Fruit fly (Drosophila melanogaster) whole organism, embryonic: ENCODE data around the gene Slc25A46a.

Source experiments
- Ada2b ChIP-seq: fragments of 200-800 bp; sonication (Bioruptor generic); IDR thresholded peaks from 2 replicates; pipeline ENCODE4 v1.3.6; 2022; ENCODE audit warnings: missing biosample characterization, missing genetic modification characterization
- C15 ChIP-seq: fragments of 200-800 bp; sonication (Bioruptor generic); IDR thresholded peaks from 3 replicates; pipeline ENCODE4 v1.3.6; 2022; ENCODE audit warnings: missing biosample characterization, missing genetic modification characterization
- CG1024 ChIP-seq: fragments of 200-800 bp; sonication (Bioruptor generic); IDR thresholded peaks from 2 replicates; pipeline ENCODE4 v1.3.6; 2022; ENCODE audit warnings: missing biosample characterization, missing genetic modification characterization
- CG11456 ChIP-seq: fragments of 200-800 bp; sonication (Bioruptor generic); IDR thresholded peaks from 3 replicates; pipeline ENCODE4 v1.3.6; 2022; ENCODE audit warnings: missing biosample characterization, missing genetic modification characterization
- CG11695 ChIP-seq: fragments of 200-800 bp; sonication (Bioruptor generic); IDR thresholded peaks from 3 replicates; pipeline ENCODE4 v1.3.6; 2022; ENCODE audit warnings: missing biosample characterization, missing genetic modification characterization
- CG12104 ChIP-seq: fragments of 200-800 bp; sonication (Bioruptor generic); optimal IDR thresholded peaks from 3 replicates; lab custom pipeline; 2016; ENCODE audit warnings: missing biosample characterization, missing genetic modification characterization
- CG12391 ChIP-seq: fragments of 200-800 bp; sonication (Bioruptor generic); optimal IDR thresholded peaks from 3 replicates; lab custom pipeline; 2018; ENCODE audit warnings: missing biosample characterization, mild to moderate bottlenecking, missing genetic modification characterization, moderate library complexity
- CG14441 ChIP-seq: fragments of 200-800 bp; sonication (Bioruptor generic); IDR thresholded peaks from 2 replicates; pipeline ENCODE4 v1.3.6; 2022; ENCODE audit warnings: missing biosample characterization, missing genetic modification characterization
- CG14667 ChIP-seq: fragments of 200-800 bp; sonication (Bioruptor generic); IDR thresholded peaks from 2 replicates; pipeline ENCODE4 v1.3.6; 2022; ENCODE audit warnings: missing biosample characterization, missing genetic modification characterization
- CG15479 ChIP-seq: fragments of 200-800 bp; sonication (Bioruptor generic); optimal IDR thresholded peaks from 3 replicates; lab custom pipeline; 2019; ENCODE audit warnings: missing biosample characterization, mild to moderate bottlenecking, missing genetic modification characterization, moderate library complexity
- CG16863 ChIP-seq: fragments of 200-800 bp; sonication (Bioruptor generic); optimal IDR thresholded peaks from 3 replicates; lab custom pipeline; 2016; ENCODE audit warnings: missing biosample characterization, missing genetic modification characterization
- CG17359 ChIP-seq: fragments of 200-800 bp; sonication (Bioruptor generic); optimal IDR thresholded peaks from 3 replicates; lab custom pipeline; 2018; ENCODE audit warnings: missing biosample characterization, mild to moderate bottlenecking, missing genetic modification characterization, moderate library complexity
- CG17829 ChIP-seq: fragments of 200-800 bp; optimal IDR thresholded peaks from 2 replicates; lab custom pipeline; 2019; ENCODE audit warnings: missing biosample characterization, mild to moderate bottlenecking, missing genetic modification characterization, moderate library complexity
- CG2712 ChIP-seq: fragments of 200-800 bp; optimal IDR thresholded peaks from 3 replicates; lab custom pipeline; 2019; ENCODE audit warnings: missing biosample characterization, mild to moderate bottlenecking, missing genetic modification characterization, moderate library complexity
- CG31365 ChIP-seq: fragments of 200-800 bp; sonication (Bioruptor generic); optimal IDR thresholded peaks from 2 replicates; lab custom pipeline; 2018; ENCODE audit warnings: missing biosample characterization, mild to moderate bottlenecking, missing genetic modification characterization
- CG32767 ChIP-seq: fragments of 200-800 bp; sonication (Bioruptor generic); IDR thresholded peaks from 2 replicates; pipeline ENCODE4 v1.3.6; 2022; ENCODE audit warnings: missing biosample characterization, missing genetic modification characterization
- CG34224 ChIP-seq: fragments of 200-800 bp; sonication (Bioruptor generic); IDR thresholded peaks from 3 replicates; pipeline ENCODE4 v1.3.6; 2022; ENCODE audit warnings: missing biosample characterization, missing genetic modification characterization; ENCODE audit not compliant: partially characterized antibody
- CG4617 ChIP-seq: fragments of 200-800 bp; sonication (Bioruptor generic); optimal IDR thresholded peaks from 3 replicates; lab custom pipeline; 2016; ENCODE audit warnings: missing biosample characterization, missing genetic modification characterization, borderline replicate concordance
- CG6272 ChIP-seq: fragments of 200-800 bp; sonication (Bioruptor generic); IDR thresholded peaks from 2 replicates; pipeline ENCODE4 v1.3.6; 2022; ENCODE audit warnings: missing biosample characterization, missing genetic modification characterization
- CG7963 ChIP-seq: fragments of 200-800 bp; sonication (Bioruptor generic); IDR thresholded peaks from 3 replicates; pipeline ENCODE4 v1.3.6; 2022; ENCODE audit warnings: missing biosample characterization, missing genetic modification characterization; ENCODE audit not compliant: partially characterized antibody
- CG8388 ChIP-seq: fragments of 200-800 bp; sonication (Bioruptor generic); optimal IDR thresholded peaks from 2 replicates; lab custom pipeline; 2019; ENCODE audit warnings: missing biosample characterization, mild to moderate bottlenecking, missing genetic modification characterization, moderate library complexity
- CG9797 ChIP-seq: fragments of 200-800 bp; sonication (Bioruptor generic); optimal IDR thresholded peaks from 3 replicates; lab custom pipeline; 2018; ENCODE audit warnings: missing biosample characterization, mild to moderate bottlenecking, missing genetic modification characterization
- Elba2 ChIP-seq: fragments of 200-800 bp; sonication (Bioruptor generic); optimal IDR thresholded peaks from 3 replicates; lab custom pipeline; 2016; ENCODE audit warnings: missing biosample characterization, missing genetic modification characterization
- Ets97D ChIP-seq: fragments of 200-800 bp; sonication (Bioruptor generic); optimal IDR thresholded peaks from 3 replicates; lab custom pipeline; 2016; ENCODE audit warnings: missing biosample characterization, missing genetic modification characterization
- Hr3 ChIP-seq: fragments of 200-800 bp; sonication (Bioruptor generic); optimal IDR thresholded peaks from 3 replicates; lab custom pipeline; 2016; ENCODE audit warnings: missing biosample characterization, missing genetic modification characterization
- Hr51 ChIP-seq, 2 experiments: fragments of 200-800 bp; sonication (Bioruptor generic); optimal IDR thresholded peaks; 2 replicates in 1 of 2; 3 replicates in 1 of 2; lab custom pipeline; 2016 to 2018; ENCODE audit warnings: missing biosample characterization in 2 of 2, missing genetic modification characterization in 2 of 2, mild to moderate bottlenecking in 1 of 2, moderate library complexity in 1 of 2
- Lpt ChIP-seq: fragments of >200 bp; optimal IDR thresholded peaks from 2 replicates; lab custom pipeline; 2018; ENCODE audit warnings: missing biosample characterization, missing genetic modification characterization
- Rx ChIP-seq: fragments of 200-800 bp; sonication (Bioruptor generic); IDR thresholded peaks from 2 replicates; pipeline ENCODE4 v1.3.6; 2022; ENCODE audit warnings: missing biosample characterization, missing genetic modification characterization
- Usf ChIP-seq: fragments of 200-800 bp; sonication (Bioruptor generic); optimal IDR thresholded peaks from 2 replicates; lab custom pipeline; 2017; ENCODE audit warnings: missing genotype, missing biosample characterization, missing genetic modification characterization
- abd-A ChIP-seq: fragments of 200-800 bp; sonication (Bioruptor generic); optimal IDR thresholded peaks from 3 replicates; lab custom pipeline; 2019; ENCODE audit warnings: missing biosample characterization, mild to moderate bottlenecking, missing genetic modification characterization, moderate library complexity
- ap ChIP-seq: fragments of 200-800 bp; sonication (Bioruptor generic); IDR thresholded peaks from 2 replicates; pipeline ENCODE4 v1.3.6; 2022; ENCODE audit warnings: missing biosample characterization, missing genetic modification characterization
- da ChIP-seq: fragments of 200-800 bp; sonication (Bioruptor generic); optimal IDR thresholded peaks from 2 replicates; lab custom pipeline; 2016; ENCODE audit warnings: missing biosample characterization, missing genetic modification characterization
- disco-r ChIP-seq: fragments of 200-800 bp; sonication (Bioruptor generic); optimal IDR thresholded peaks from 2 replicates; lab custom pipeline; 2016; ENCODE audit warnings: missing biosample characterization, missing genetic modification characterization
- dpn ChIP-seq, 2 experiments: fragments of 200-800 bp; sonication (Bioruptor generic); optimal IDR thresholded peaks; 3 replicates each; lab custom pipeline; 2016; ENCODE audit warnings: missing biosample characterization in 2 of 2, missing genetic modification characterization in 2 of 2
- eve ChIP-seq, 2 experiments: fragments of >200 bp; optimal IDR thresholded peaks; 2 replicates each; lab custom pipeline; 2017; ENCODE audit warnings: missing biosample characterization in 2 of 2, missing genetic modification characterization in 2 of 2
- fd102C ChIP-seq: fragments of 200-800 bp; sonication (Bioruptor generic); optimal IDR thresholded peaks from 2 replicates; lab custom pipeline; 2018; ENCODE audit warnings: missing biosample characterization, mild to moderate bottlenecking, missing genetic modification characterization, moderate library complexity
- fd96Cb ChIP-seq: fragments of 200-800 bp; sonication (Bioruptor generic); optimal IDR thresholded peaks from 2 replicates; lab custom pipeline; 2018; ENCODE audit warnings: missing biosample characterization, mild to moderate bottlenecking, missing genetic modification characterization, moderate library complexity
- gro ChIP-seq: fragments of 200-800 bp; sonication (Bioruptor generic); optimal IDR thresholded peaks from 2 replicates; lab custom pipeline; 2016; ENCODE audit warnings: missing biosample characterization, missing genetic modification characterization
- her ChIP-seq: fragments of 200-800 bp; sonication (Bioruptor generic); optimal IDR thresholded peaks from 2 replicates; lab custom pipeline; 2016; ENCODE audit warnings: missing biosample characterization, missing genetic modification characterization
- nmo ChIP-seq: fragments of 200-800 bp; sonication (Bioruptor generic); optimal IDR thresholded peaks from 2 replicates; lab custom pipeline; 2018; ENCODE audit warnings: missing biosample characterization, mild to moderate bottlenecking, missing genetic modification characterization, moderate library complexity
- otp ChIP-seq: fragments of 200-800 bp; sonication (Bioruptor generic); IDR thresholded peaks from 3 replicates; pipeline ENCODE4, ENCODE4 v1.3.6; 2022; ENCODE audit warnings: missing biosample characterization, missing genetic modification characterization
- pb ChIP-seq: fragments of 200-800 bp; sonication (Bioruptor generic); optimal IDR thresholded peaks from 3 replicates; lab custom pipeline; 2016; ENCODE audit warnings: missing biosample characterization, missing genetic modification characterization
- pita ChIP-seq: fragments of 200-800 bp; sonication (Bioruptor generic); optimal IDR thresholded peaks from 2 replicates; lab custom pipeline; 2017; ENCODE audit warnings: missing biosample characterization, mild to moderate bottlenecking, missing genetic modification characterization
- pzg ChIP-seq: fragments of 200-800 bp; sonication (Bioruptor generic); optimal IDR thresholded peaks from 3 replicates; lab custom pipeline; 2018; ENCODE audit warnings: missing biosample characterization, mild to moderate bottlenecking, missing genetic modification characterization, moderate library complexity
- sens ChIP-seq: fragments of 200-800 bp; sonication (Bioruptor generic); peaks from one replicate; lab custom pipeline; 2016; ENCODE audit warnings: missing biosample characterization, missing genetic modification characterization
- stc ChIP-seq: fragments of 200-800 bp; sonication (Bioruptor generic); IDR thresholded peaks from 2 replicates; pipeline ENCODE4 v1.3.6; 2022; ENCODE audit warnings: missing biosample characterization, missing genetic modification characterization
- trem ChIP-seq: fragments of 200-800 bp; optimal IDR thresholded peaks from 3 replicates; lab custom pipeline; 2019; ENCODE audit warnings: missing biosample characterization, mild to moderate bottlenecking, missing genetic modification characterization, moderate library complexity
- ttk ChIP-seq: fragments of 200-800 bp; sonication (Bioruptor generic); IDR thresholded peaks from 2 replicates; pipeline ENCODE4 v2.1.2; 2022; ENCODE audit warnings: missing biosample characterization, missing genetic modification characterization
- usp ChIP-seq: fragments of >200 bp; optimal IDR thresholded peaks from 2 replicates; lab custom pipeline; 2017; ENCODE audit warnings: missing biosample characterization, missing genetic modification characterization
- wor ChIP-seq: fragments of 200-800 bp; sonication (Bioruptor generic); IDR thresholded peaks from 2 replicates; pipeline ENCODE4 v1.3.6; 2022; ENCODE audit warnings: missing biosample characterization, missing genetic modification characterization
- yki ChIP-seq: fragments of >200 bp; optimal IDR thresholded peaks from 3 replicates; lab custom pipeline; 2018

Slc25A46a gene

dm6 chrX:15941527-15941926 lies 42.0 kb upstream of the Slc25A46a start:
- TF ChIP-seq CG8388, result peak; percentile 33
- peak; percentile 12 for TF ChIP-seq CG15479 (GFP tag; lab: Kevin White, UChicago)
- TF ChIP-seq sens (GFP tag; lab: Kevin White, UChicago), result peak; percentile 59
- TF ChIP-seq Elba2 (GFP tag; lab: Kevin White, UChicago), result peak; percentile 92
- no peak for TF ChIP-seq CG12391 (tag; lab: Kevin White, UChicago)

dm6 chrX:15944735-15945323 lies 38.7 kb upstream of the Slc25A46a start, which contains the start of gene Rrp47:
Gene Rrp47, plus strand, starts transcription at chrX:15944897.
- TF ChIP-seq abd-A (tag; lab: Kevin White, UChicago), result no peak
- TF ChIP-seq disco-r (GFP tag; lab: Kevin White, UChicago), result no peak
- no peak for TF ChIP-seq CG14667 (GFP tag; lab: Robert Waterston, UW)
- no peak for TF ChIP-seq Hr51 (GFP tag; optimal IDR thresholded peaks at IDR 0.05; lab: Kevin White, UChicago)
- no peak for TF ChIP-seq trem
- TF ChIP-seq gro, result no peak
- TF ChIP-seq CG11695 (GFP tag; lab: Robert Waterston, UW), result no peak
- no peak for TF ChIP-seq Rx
- peak; percentile 76 for TF ChIP-seq CG1024 (GFP tag; lab: Robert Waterston, UW)
- no peak for TF ChIP-seq CG16863
- TF ChIP-seq fd102C, result no peak
- TF ChIP-seq C15 (GFP tag; lab: Robert Waterston, UW), result no peak
- no peak for TF ChIP-seq otp (GFP tag; lab: Robert Waterston, UW)
- no peak for TF ChIP-seq nmo (GFP tag; lab: Kevin White, UChicago)
- TF ChIP-seq CG4617, result peak; percentile 60
- TF ChIP-seq dpn (GFP tag; optimal IDR thresholded peaks at IDR 0.05; lab: Kevin White, UChicago), result no peak
- TF ChIP-seq her, result peak; percentile 58
- no peak for TF ChIP-seq CG6272 (GFP tag; lab: Robert Waterston, UW)
- peak; percentile 62 for TF ChIP-seq CG17359
- TF ChIP-seq CG17829, result peak; percentile 6
- TF ChIP-seq CG34224 (GFP tag; lab: Robert Waterston, UW), result no peak
- TF ChIP-seq Hr3 (GFP tag; lab: Kevin White, UChicago), result no peak
- no peak for TF ChIP-seq ttk (GFP tag; lab: Robert Waterston, UW)
- no peak for TF ChIP-seq Usf
- no peak for TF ChIP-seq Ada2b (GFP tag; lab: Robert Waterston, UW)
- peak; percentile 52 for TF ChIP-seq pzg (GFP tag; lab: Kevin White, UChicago)
- TF ChIP-seq CG12104 (GFP tag; lab: Kevin White, UChicago), result no peak
- no peak for TF ChIP-seq Lpt (GFP tag; lab: Kevin White, UChicago)
- no peak for TF ChIP-seq wor (GFP tag; lab: Robert Waterston, UW)
- TF ChIP-seq ap (GFP tag; lab: Robert Waterston, UW), result no peak
- TF ChIP-seq CG2712 (tag; lab: Kevin White, UChicago), result peak; percentile 13
- no peak for TF ChIP-seq yki (lab: Kevin White, UChicago)
- no peak for TF ChIP-seq fd96Cb (tag; lab: Kevin White, UChicago)
- no peak for TF ChIP-seq CG31365 (tag; lab: Kevin White, UChicago)
- TF ChIP-seq eve (GFP tag; optimal IDR thresholded peaks at IDR 0.05; lab: Kevin White, UChicago), result no peak
- no peak for TF ChIP-seq da (GFP tag; lab: Kevin White, UChicago)
- no peak for TF ChIP-seq pita (GFP tag; lab: Kevin White, UChicago)
- TF ChIP-seq CG7963, result no peak
- no peak for TF ChIP-seq CG32767 (GFP tag; lab: Robert Waterston, UW)
- no peak for TF ChIP-seq CG11456 (GFP tag; lab: Robert Waterston, UW)
- TF ChIP-seq stc, result no peak
- peak; percentile 57 for TF ChIP-seq CG9797 (GFP tag; lab: Kevin White, UChicago)
- TF ChIP-seq pb (GFP tag; lab: Kevin White, UChicago), result no peak
- TF ChIP-seq Ets97D (GFP tag; lab: Kevin White, UChicago), result no peak
- TF ChIP-seq CG14441 (GFP tag; lab: Robert Waterston, UW), result no peak
- no peak for TF ChIP-seq usp (GFP tag; lab: Kevin White, UChicago)
